Fruit fly (Drosophila melanogaster) whole organism, wandering third instar larva: ENCODE measurements around the gene CG13481.
A peak's percentile ranks its signal among the peaks of the same experiment; 100 is the strongest.

Source experiments
- Hnf4 ChIP-seq: fragments of 200-800 bp; sonication (Bioruptor generic); optimal IDR thresholded peaks from 2 replicates; lab custom pipeline; 2016; ENCODE audit warnings: missing biosample characterization, mild to moderate bottlenecking, missing genetic modification characterization
- Hr83 ChIP-seq: fragments of 200-300 bp; sonication (Bioruptor generic); optimal IDR thresholded peaks from 2 replicates; lab custom pipeline; 2016; ENCODE audit warnings: missing biosample characterization, mild to moderate bottlenecking, missing genetic modification characterization, moderate library complexity; ENCODE audit not compliant: poor library complexity, severe bottlenecking
- Mio ChIP-seq: sonication (Bioruptor generic); optimal IDR thresholded peaks from 2 replicates; lab custom pipeline; 2016; ENCODE audit warnings: missing biosample characterization, missing genetic modification characterization
- Sp1 ChIP-seq: fragments of 200-800 bp; sonication (Bioruptor generic); optimal IDR thresholded peaks from 3 replicates; lab custom pipeline; 2019; ENCODE audit warnings: missing biosample characterization, mild to moderate bottlenecking, missing genetic modification characterization, moderate library complexity
- br ChIP-seq: fragments of 200-800 bp; sonication (Bioruptor generic); optimal IDR thresholded peaks from 2 replicates; lab custom pipeline; 2016; ENCODE audit warnings: missing biosample characterization, missing genetic modification characterization
- brk ChIP-seq: fragments of 200-800 bp; sonication (Bioruptor generic); optimal IDR thresholded peaks from 2 replicates; lab custom pipeline; 2016; ENCODE audit warnings: missing biosample characterization, mild to moderate bottlenecking, missing genetic modification characterization
- fru ChIP-seq: fragments of 200-800 bp; sonication (Bioruptor generic); optimal IDR thresholded peaks from 3 replicates; lab custom pipeline; 2016; ENCODE audit warnings: missing biosample characterization, mild to moderate bottlenecking, missing genetic modification characterization
- h ChIP-seq: fragments of 200-800 bp; sonication (Bioruptor generic); optimal IDR thresholded peaks from 3 replicates; lab custom pipeline; 2016; ENCODE audit warnings: missing biosample characterization, mild to moderate bottlenecking, missing genetic modification characterization
- lola ChIP-seq: fragments of >200 bp; optimal IDR thresholded peaks from 2 replicates; lab custom pipeline; 2017; ENCODE audit warnings: missing biosample characterization, missing genetic modification characterization

dm6 chr3L:14350814-14351213, 18.7 kb downstream of the CG13481 start:
- TF ChIP-seq br (no peak), lola (GFP tag; lab: Kevin White, UChicago) (no peak), fru (GFP tag; lab: Kevin White, UChicago) (no peak), Hnf4 (GFP tag; lab: Kevin White, UChicago) (no peak), brk (GFP tag; lab: Kevin White, UChicago) (no peak), Hr83 (no peak), Mio (GFP tag; lab: Kevin White, UChicago) (no peak), h (GFP tag; lab: Kevin White, UChicago) (no peak), Sp1 (peak; percentile 6)
